Worm (Caenorhabditis elegans): Measurements from ENCODE around the gene srw-6.
A peak's percentile ranks its signal among the peaks of the same experiment; 100 is the strongest.

Gene srw-6

DNA sequence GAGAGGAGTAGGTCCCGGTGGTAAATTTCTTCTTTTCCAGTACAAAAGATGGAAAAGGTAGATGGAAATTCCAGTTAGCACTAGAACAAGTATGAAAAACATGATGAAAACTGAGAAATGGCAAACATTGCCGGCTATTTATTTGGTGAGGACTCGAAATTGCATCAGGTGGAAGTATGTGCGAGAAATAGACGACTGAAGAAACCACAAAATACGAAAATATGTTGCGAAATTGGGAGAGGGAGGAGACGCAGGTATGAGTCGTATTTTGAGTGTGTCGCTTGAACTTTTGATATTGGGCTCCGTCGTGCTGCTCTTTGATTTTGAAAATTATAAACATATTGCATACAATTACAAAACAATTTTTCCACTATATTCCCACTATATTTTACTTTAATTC is 5.1 kb upstream of the srw-6 start, which contains the start of gene cyp-33C8:
cyp-33C8 (minus strand) TSS at position 200 of the 400 bp plus-strand sequence.
- TF ChIP-seq lsy-12 (tag; optimal IDR thresholded peaks at IDR 0.05): no peak
- TF ChIP-seq elt-1 (tag; optimal IDR thresholded peaks at IDR 0.05): no peak
- no peak for TF ChIP-seq ZK546.5 (tag; optimal IDR thresholded peaks at IDR 0.05)
- TF ChIP-seq nhr-11 (tag; optimal IDR thresholded peaks at IDR 0.05): no peak
- TF ChIP-seq unc-62 (GFP tag; optimal IDR thresholded peaks at IDR 0.05): no peak
- no peak for TF ChIP-seq hmg-11 (tag; optimal IDR thresholded peaks at IDR 0.05)
- TF ChIP-seq nhr-12 (tag; optimal IDR thresholded peaks at IDR 0.05): no peak
- TF ChIP-seq ceh-82 (tag; optimal IDR thresholded peaks at IDR 0.05): no peak
- TF ChIP-seq tbx-2 (tag; optimal IDR thresholded peaks at IDR 0.05): no peak
- no peak for TF ChIP-seq nhr-67 (tag; optimal IDR thresholded peaks at IDR 0.05)
- no peak for TF ChIP-seq skn-1 (tag; optimal IDR thresholded peaks at IDR 0.05)
- TF ChIP-seq pqm-1 (tag; optimal IDR thresholded peaks at IDR 0.05): peak; percentile 24
- no peak for TF ChIP-seq fos-1 (tag; optimal IDR thresholded peaks at IDR 0.05)
- no peak for TF ChIP-seq nhr-23 (tag; optimal IDR thresholded peaks at IDR 0.05)
- TF ChIP-seq elt-2 (tag; optimal IDR thresholded peaks at IDR 0.05): peak; percentile 21
- no peak for TF ChIP-seq pha-4 (tag; optimal IDR thresholded peaks at IDR 0.05)
- no peak for TF ChIP-seq eor-1 (tag; optimal IDR thresholded peaks at IDR 0.05)
- TF ChIP-seq fkh-2 (tag; optimal IDR thresholded peaks at IDR 0.05): no peak
- no peak for TF ChIP-seq nhr-77 (tag; optimal IDR thresholded peaks at IDR 0.05)
- no peak for TF ChIP-seq nfya-1 (tag; optimal IDR thresholded peaks at IDR 0.05; ENCODE audit: insufficient read depth)
- no peak for TF ChIP-seq sea-2 (GFP tag; optimal IDR thresholded peaks at IDR 0.05)
- no peak for TF ChIP-seq nhr-28 (tag; optimal IDR thresholded peaks at IDR 0.05)
- TF ChIP-seq lin-39 (tag; optimal IDR thresholded peaks at IDR 0.05): peak; percentile 20
- TF ChIP-seq egl-27 (tag; optimal IDR thresholded peaks at IDR 0.05): no peak
- no peak for TF ChIP-seq ztf-4 (tag; optimal IDR thresholded peaks at IDR 0.05)
- no peak for TF ChIP-seq nhr-25 (tag; optimal IDR thresholded peaks at IDR 0.05)
- peak; percentile 5 for TF ChIP-seq snpc-4 (tag; optimal IDR thresholded peaks at IDR 0.05)
- no peak for TF ChIP-seq egl-5 (tag; optimal IDR thresholded peaks at IDR 0.05)

DNA sequence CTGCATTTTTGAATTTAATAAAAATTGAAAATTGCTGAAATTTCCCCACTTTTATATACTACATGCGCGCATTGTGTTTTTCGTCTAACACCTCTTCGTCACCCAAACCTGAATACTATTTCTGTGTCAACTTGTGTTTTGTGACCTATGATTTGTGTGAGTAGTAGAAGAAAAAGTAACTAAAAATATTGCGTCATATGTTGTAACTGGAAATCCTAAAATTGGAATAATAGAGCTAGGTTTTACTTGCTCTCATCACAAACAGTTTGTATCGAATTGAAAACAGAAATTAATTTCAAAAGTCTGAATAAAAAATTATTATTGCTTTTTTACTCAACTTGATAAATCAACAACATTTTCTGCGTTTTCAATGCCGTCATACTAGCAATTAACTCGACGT is 2.9 kb upstream of the srw-6 start, which contains the start of gene R08F11.4:
R08F11.4 (minus strand) TSS at position 29 of the 400 bp plus-strand sequence.
- no peak for TF ChIP-seq nhr-77 (tag; optimal IDR thresholded peaks at IDR 0.05)

DNA sequence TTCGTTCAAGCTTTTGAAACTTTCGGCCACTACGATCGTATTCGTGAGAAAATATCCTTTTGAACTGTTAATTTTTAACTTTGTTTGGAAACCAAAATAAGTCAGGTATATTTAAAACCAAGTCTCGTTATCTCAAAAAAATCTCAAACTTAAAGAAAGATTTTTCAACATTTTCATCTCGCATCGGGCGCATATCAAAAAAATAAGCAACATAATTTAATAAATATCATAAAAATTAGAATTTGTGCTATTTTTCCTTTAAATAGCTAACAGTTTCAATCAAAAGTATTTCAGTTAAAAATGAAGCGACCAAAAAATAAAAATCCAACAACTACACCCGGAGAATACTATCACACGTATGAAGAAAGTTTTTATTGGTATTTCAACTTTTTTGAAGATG is 2.5 kb upstream of the srw-6 start, which contains the start of gene srw-7:
srw-7 (plus strand) TSS at position 301 of the 400 bp plus-strand sequence.
- TF ChIP-seq ztf-11 (tag; optimal IDR thresholded peaks at IDR 0.05): no peak
- TF ChIP-seq nfya-1 (tag; optimal IDR thresholded peaks at IDR 0.05; ENCODE audit: insufficient read depth): no peak
- no peak for TF ChIP-seq fkh-10 (GFP tag; optimal IDR thresholded peaks at IDR 0.05)
- TF ChIP-seq unc-62 (GFP tag; optimal IDR thresholded peaks at IDR 0.05): no peak
- TF ChIP-seq pqm-1 (tag; optimal IDR thresholded peaks at IDR 0.05): no peak
- no peak for TF ChIP-seq ceh-16 (tag; optimal IDR thresholded peaks at IDR 0.05)
- no peak for TF ChIP-seq eor-1 (tag; optimal IDR thresholded peaks at IDR 0.05)
- TF ChIP-seq nhr-12 (tag; optimal IDR thresholded peaks at IDR 0.05): no peak
- TF ChIP-seq tbx-2 (tag; optimal IDR thresholded peaks at IDR 0.05): no peak
- no peak for TF ChIP-seq ZK546.5 (tag; optimal IDR thresholded peaks at IDR 0.05)
- no peak for TF ChIP-seq snpc-4 (tag; optimal IDR thresholded peaks at IDR 0.05)
- no peak for TF ChIP-seq ceh-9 (tag; optimal IDR thresholded peaks at IDR 0.05)
- TF ChIP-seq mdl-1 (tag; optimal IDR thresholded peaks at IDR 0.05): no peak

DNA sequence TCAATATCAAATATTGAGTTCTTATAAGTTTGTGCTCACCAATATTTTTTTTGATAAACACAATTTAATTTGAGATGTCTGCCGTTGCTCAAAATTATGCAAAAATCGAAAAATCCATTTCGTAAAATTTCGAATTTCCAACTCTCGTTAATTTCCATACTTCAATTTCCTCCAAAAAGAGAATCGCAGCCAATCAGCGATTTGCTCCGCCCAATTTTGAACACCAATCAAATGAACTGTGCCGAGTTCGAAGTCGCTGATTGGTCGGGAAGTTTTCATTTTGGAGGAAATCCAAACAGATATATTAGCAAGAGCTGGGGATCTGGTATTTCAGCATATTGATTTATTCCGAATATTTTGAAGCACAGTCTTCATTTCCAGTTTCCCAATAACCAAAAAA is 590 bp upstream of the srw-6 start:
- TF ChIP-seq nfya-1 (tag; optimal IDR thresholded peaks at IDR 0.05; ENCODE audit: insufficient read depth) (peak; percentile 52), nhr-28 (tag; optimal IDR thresholded peaks at IDR 0.05) (no peak), elt-3 (tag; optimal IDR thresholded peaks at IDR 0.05) (no peak), mml-1 (tag; optimal IDR thresholded peaks at IDR 0.05) (no peak)

DNA sequence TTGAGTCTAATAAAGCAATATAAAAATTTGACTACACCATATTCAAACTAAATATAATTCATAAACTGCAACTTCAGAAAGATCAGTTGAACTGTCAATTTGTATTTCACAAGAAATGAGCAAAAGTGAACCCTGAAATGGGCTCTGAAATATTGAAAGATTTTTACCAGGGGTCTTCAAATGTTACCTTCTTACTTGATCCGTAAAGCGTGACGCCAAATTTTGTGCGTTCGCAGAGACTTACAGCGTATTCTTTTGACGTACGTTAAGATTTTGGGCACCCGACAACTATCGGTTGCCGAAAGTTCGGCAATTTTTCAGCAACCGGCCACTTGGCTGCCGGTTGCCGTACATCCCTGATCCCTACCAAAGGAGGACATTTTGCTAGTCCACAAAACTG is 1.6 kb downstream of the srw-6 start:
- no peak for TF ChIP-seq nhr-67 (tag; optimal IDR thresholded peaks at IDR 0.05)
- TF ChIP-seq R02D3.7 (tag; optimal IDR thresholded peaks at IDR 0.05): no peak
- TF ChIP-seq zag-1 (tag; optimal IDR thresholded peaks at IDR 0.05): no peak
- no peak for TF ChIP-seq lin-39 (tag; optimal IDR thresholded peaks at IDR 0.05)
- TF ChIP-seq aly-2 (tag; optimal IDR thresholded peaks at IDR 0.05): no peak
- no peak for TF ChIP-seq skn-1 (tag; optimal IDR thresholded peaks at IDR 0.05)
- no peak for TF ChIP-seq tbx-2 (tag; optimal IDR thresholded peaks at IDR 0.05)
- no peak for TF ChIP-seq nhr-25 (tag; optimal IDR thresholded peaks at IDR 0.05)
- no peak for TF ChIP-seq nhr-23 (tag; optimal IDR thresholded peaks at IDR 0.05)
- no peak for TF ChIP-seq jun-1 (tag; optimal IDR thresholded peaks at IDR 0.05)
- TF ChIP-seq ceh-9 (tag; optimal IDR thresholded peaks at IDR 0.05): no peak
- TF ChIP-seq ceh-16 (tag; optimal IDR thresholded peaks at IDR 0.05): no peak
- no peak for TF ChIP-seq pqm-1 (tag; optimal IDR thresholded peaks at IDR 0.05)
- no peak for TF ChIP-seq nhr-28 (tag; optimal IDR thresholded peaks at IDR 0.05)
- TF ChIP-seq eor-1 (tag; optimal IDR thresholded peaks at IDR 0.05): no peak
- no peak for TF ChIP-seq sea-2 (GFP tag; optimal IDR thresholded peaks at IDR 0.05)
- TF ChIP-seq mml-1 (tag; optimal IDR thresholded peaks at IDR 0.05): no peak
